Worm (Caenorhabditis elegans) whole organism, midembryonic: ENCODE results near the gene srh-177.

Source experiments
- T22C8.4 ChIP-seq: fragments of 200-800 bp; sonication (Bioruptor generic); IDR thresholded peaks from 2 replicates; pipeline ENCODE4 v1.3.6; 2022; ENCODE audit warnings: missing genetic modification characterization, missing compliant biosample characterization
- cog-1 ChIP-seq: sonication (generic microtip); optimal IDR thresholded peaks from 2 replicates; lab custom pipeline; 2016; ENCODE audit warnings: missing genetic modification characterization, missing compliant biosample characterization
- flt-1 ChIP-seq: fragments of 200-800 bp; sonication (Bioruptor generic); IDR thresholded peaks from 2 replicates; pipeline ENCODE4 v1.3.6; 2022; ENCODE audit warnings: missing genetic modification characterization, missing compliant biosample characterization
- klf-2 ChIP-seq: fragments of 200-800 bp; sonication (Bioruptor generic); conservative IDR thresholded peaks from 2 replicates; pipeline ENCODE4 v1.3.6; 2022; ENCODE audit warnings: missing genetic modification reagents, missing genetic modification characterization, missing compliant biosample characterization
- med-1 ChIP-seq: sonication (generic microtip); optimal IDR thresholded peaks from 2 replicates; lab custom pipeline; 2017; ENCODE audit warnings: missing genetic modification characterization, mild to moderate bottlenecking, missing compliant biosample characterization, antibody characterized with exemption, missing genetic modification reagents; ENCODE audit not compliant: insufficient read depth
- ref-1 ChIP-seq: fragments of 200-800 bp; sonication (Bioruptor generic); conservative IDR thresholded peaks from 2 replicates; pipeline ENCODE4 v1.3.6; 2022; ENCODE audit warnings: missing genetic modification reagents, missing genetic modification characterization, missing compliant biosample characterization
- tab-1 ChIP-seq: fragments of 200-800 bp; sonication (Bioruptor generic); IDR thresholded peaks from 2 replicates; pipeline ENCODE4 v1.3.6; 2022; ENCODE audit warnings: missing genetic modification characterization, missing compliant biosample characterization
- ztf-23 ChIP-seq: fragments of 200-800 bp; sonication (Bioruptor generic); IDR thresholded peaks from 2 replicates; pipeline ENCODE4 v1.3.6; 2022; ENCODE audit warnings: missing genetic modification reagents, missing genetic modification characterization, missing compliant biosample characterization
- ztf-29 ChIP-seq: fragments of 200-800 bp; sonication (Bioruptor generic); IDR thresholded peaks from 2 replicates; pipeline ENCODE4 v1.3.6; 2022; ENCODE audit warnings: missing genetic modification reagents, missing genetic modification characterization, missing compliant biosample characterization

srh-177 gene

ce11 chrV:20410285-20410684 is 41.2 kb upstream of the srh-177 start:
- no peak for TF ChIP-seq flt-1
- no peak for TF ChIP-seq T22C8.4 (GFP tag; lab: Robert Waterston, UW)
- no peak for TF ChIP-seq ref-1 (GFP tag; lab: Robert Waterston, UW)
- TF ChIP-seq med-1 (GFP tag; lab: Kevin White, UChicago): no peak
- TF ChIP-seq klf-2 (GFP tag; lab: Robert Waterston, UW): no peak
- TF ChIP-seq ztf-29 (GFP tag; lab: Robert Waterston, UW): no peak
- TF ChIP-seq tab-1 (GFP tag; lab: Robert Waterston, UW): no peak
- no peak for TF ChIP-seq cog-1 (tag; lab: Kevin White, UChicago)
- TF ChIP-seq ztf-23: no peak

- no peak for TF ChIP-seq klf-2 (GFP tag; lab: Robert Waterston, UW)
- no peak for TF ChIP-seq ztf-29 (GFP tag; lab: Robert Waterston, UW)
- TF ChIP-seq tab-1 (GFP tag; lab: Robert Waterston, UW): no peak
- TF ChIP-seq flt-1: no peak
These were observed 40.0 kb upstream of the srh-177 start for ce11 chrV:20409016-20409415.

ce11 chrV:20406817-20407216 is 37.8 kb upstream of the srh-177 start:
- TF ChIP-seq med-1 (GFP tag; lab: Kevin White, UChicago): no peak
- TF ChIP-seq tab-1 (GFP tag; lab: Robert Waterston, UW): no peak
- TF ChIP-seq ref-1 (GFP tag; lab: Robert Waterston, UW): no peak
- TF ChIP-seq flt-1: no peak
- no peak for TF ChIP-seq ztf-29 (GFP tag; lab: Robert Waterston, UW)
- TF ChIP-seq cog-1 (tag; lab: Kevin White, UChicago): no peak
- no peak for TF ChIP-seq klf-2 (GFP tag; lab: Robert Waterston, UW)
- no peak for TF ChIP-seq T22C8.4 (GFP tag; lab: Robert Waterston, UW)
- TF ChIP-seq ztf-23: no peak

ce11 chrV:20402842-20403241 is 33.8 kb upstream of the srh-177 start:
- TF ChIP-seq T22C8.4 (GFP tag; lab: Robert Waterston, UW): no peak
- TF ChIP-seq ref-1 (GFP tag; lab: Robert Waterston, UW): no peak
- no peak for TF ChIP-seq ztf-29 (GFP tag; lab: Robert Waterston, UW)
- TF ChIP-seq cog-1 (tag; lab: Kevin White, UChicago): no peak
- TF ChIP-seq tab-1 (GFP tag; lab: Robert Waterston, UW): no peak

- TF ChIP-seq ztf-23: no peak
- TF ChIP-seq ztf-29 (GFP tag; lab: Robert Waterston, UW): no peak
- TF ChIP-seq ref-1 (GFP tag; lab: Robert Waterston, UW): no peak
- no peak for TF ChIP-seq tab-1 (GFP tag; lab: Robert Waterston, UW)
- no peak for TF ChIP-seq flt-1
- TF ChIP-seq cog-1 (tag; lab: Kevin White, UChicago): no peak
- no peak for TF ChIP-seq med-1 (GFP tag; lab: Kevin White, UChicago)
- no peak for TF ChIP-seq T22C8.4 (GFP tag; lab: Robert Waterston, UW)
- TF ChIP-seq klf-2 (GFP tag; lab: Robert Waterston, UW): no peak
These were observed 30.5 kb upstream of the srh-177 start for ce11 chrV:20399532-20400068.

- TF ChIP-seq flt-1 (no peak), tab-1 (GFP tag; lab: Robert Waterston, UW) (no peak), T22C8.4 (GFP tag; lab: Robert Waterston, UW) (no peak), ref-1 (GFP tag; lab: Robert Waterston, UW) (no peak), med-1 (GFP tag; lab: Kevin White, UChicago) (no peak), ztf-29 (GFP tag; lab: Robert Waterston, UW) (no peak), ztf-23 (no peak), klf-2 (GFP tag; lab: Robert Waterston, UW) (no peak), cog-1 (tag; lab: Kevin White, UChicago) (no peak)
These were observed 24.7 kb upstream of the srh-177 start, which contains the start of gene cnc-7 for ce11 chrV:20393773-20394172. Gene cnc-7 (plus strand): TSS chrV:20394073.

ce11 chrV:20387415-20387814 is 18.4 kb upstream of the srh-177 start, which contains the start of gene F53H2.1:
Gene F53H2.1 (plus strand): TSS chrV:20387715.
- TF ChIP-seq klf-2 (GFP tag; lab: Robert Waterston, UW): no peak
- no peak for TF ChIP-seq ztf-29 (GFP tag; lab: Robert Waterston, UW)
- TF ChIP-seq flt-1: no peak
- no peak for TF ChIP-seq med-1 (GFP tag; lab: Kevin White, UChicago)
- no peak for TF ChIP-seq ztf-23
- TF ChIP-seq cog-1 (tag; lab: Kevin White, UChicago): no peak
- TF ChIP-seq tab-1 (GFP tag; lab: Robert Waterston, UW): no peak
- no peak for TF ChIP-seq T22C8.4 (GFP tag; lab: Robert Waterston, UW)
- TF ChIP-seq ref-1 (GFP tag; lab: Robert Waterston, UW): no peak

ce11 chrV:20386942-20387341 is 17.9 kb upstream of the srh-177 start, which contains the start of gene K02E2.7:
Gene K02E2.7 (minus strand): TSS chrV:20387042.
- TF ChIP-seq ztf-29 (GFP tag; lab: Robert Waterston, UW): no peak
- no peak for TF ChIP-seq T22C8.4 (GFP tag; lab: Robert Waterston, UW)
- no peak for TF ChIP-seq tab-1 (GFP tag; lab: Robert Waterston, UW)
- no peak for TF ChIP-seq ztf-23
- TF ChIP-seq cog-1 (tag; lab: Kevin White, UChicago): no peak
- TF ChIP-seq ref-1 (GFP tag; lab: Robert Waterston, UW): no peak
- TF ChIP-seq med-1 (GFP tag; lab: Kevin White, UChicago): no peak
- TF ChIP-seq flt-1: no peak
- no peak for TF ChIP-seq klf-2 (GFP tag; lab: Robert Waterston, UW)

- no peak for TF ChIP-seq klf-2 (GFP tag; lab: Robert Waterston, UW)
- TF ChIP-seq ztf-23: no peak
- no peak for TF ChIP-seq T22C8.4 (GFP tag; lab: Robert Waterston, UW)
- no peak for TF ChIP-seq ref-1 (GFP tag; lab: Robert Waterston, UW)
- no peak for TF ChIP-seq med-1 (GFP tag; lab: Kevin White, UChicago)
- no peak for TF ChIP-seq cog-1 (tag; lab: Kevin White, UChicago)
- no peak for TF ChIP-seq ztf-29 (GFP tag; lab: Robert Waterston, UW)
- TF ChIP-seq flt-1: no peak
- TF ChIP-seq tab-1 (GFP tag; lab: Robert Waterston, UW): no peak
These were observed 14.1 kb upstream of the srh-177 start, which contains the start of gene K02E2.11 for ce11 chrV:20383065-20383609. Gene K02E2.11 (plus strand): TSS chrV:20383315.
